Worm (Caenorhabditis elegans) whole organism, late embryonic: ENCODE data around the gene phat-4.

ENCODE experiments used
- C08G9.2 ChIP-seq: sonication (generic microtip); optimal IDR thresholded peaks from 2 replicates; lab custom pipeline; 2016; ENCODE audit warnings: mild to moderate bottlenecking, missing genetic modification characterization, moderate library complexity, missing compliant biosample characterization
- C38D4.7 ChIP-seq: fragments of 200-800 bp; sonication (Bioruptor generic); optimal IDR thresholded peaks from 2 replicates; lab custom pipeline; 2018; ENCODE audit warnings: mild to moderate bottlenecking, missing genetic modification characterization, moderate library complexity, missing compliant biosample characterization
- F13H6.1 ChIP-seq: sonication (generic microtip); optimal IDR thresholded peaks from 2 replicates; lab custom pipeline; 2016; ENCODE audit warnings: missing genetic modification characterization, missing compliant biosample characterization
- K02D7.2 ChIP-seq: sonication (generic microtip); optimal IDR thresholded peaks from 2 replicates; lab custom pipeline; 2017; ENCODE audit warnings: mild to moderate bottlenecking, missing genetic modification characterization, missing compliant biosample characterization
- K09A11.1 ChIP-seq: sonication (generic microtip); optimal IDR thresholded peaks from 2 replicates; lab custom pipeline; 2017; ENCODE audit warnings: antibody characterized with exemption, mild to moderate bottlenecking, missing genetic modification characterization, missing compliant biosample characterization; ENCODE audit not compliant: insufficient read depth
- T23F11.4 ChIP-seq: fragments of 200-800 bp; sonication (Bioruptor generic); optimal IDR thresholded peaks from 2 replicates; lab custom pipeline; 2018; ENCODE audit warnings: mild to moderate bottlenecking, missing genetic modification characterization, missing compliant biosample characterization
- ahr-1 ChIP-seq: sonication (generic microtip); optimal IDR thresholded peaks from 2 replicates; lab custom pipeline; 2016; ENCODE audit warnings: missing genetic modification characterization, missing compliant biosample characterization
- ama-1 ChIP-seq: fragments of 150-350 bp; optimal IDR thresholded peaks from 2 replicates; lab custom pipeline; 2014
- ceh-14 ChIP-seq: sonication (generic microtip); optimal IDR thresholded peaks from 2 replicates; lab custom pipeline; 2016; ENCODE audit warnings: missing genotype, missing genetic modification characterization, missing compliant biosample characterization
- ceh-18 ChIP-seq: sonication (generic microtip); optimal IDR thresholded peaks from 2 replicates; lab custom pipeline; 2016; ENCODE audit warnings: missing genetic modification characterization, missing compliant biosample characterization
- ceh-2 ChIP-seq: sonication (generic microtip); optimal IDR thresholded peaks from 2 replicates; lab custom pipeline; 2016; ENCODE audit warnings: missing genotype, missing genetic modification characterization, missing compliant biosample characterization
- ceh-30 ChIP-seq: fragments of 150-350 bp; optimal IDR thresholded peaks from 2 replicates; lab custom pipeline; 2014; ENCODE audit warnings: missing biosample characterization, missing genetic modification characterization
- ceh-45 ChIP-seq: fragments of 200-800 bp; sonication (Bioruptor generic); IDR thresholded peaks from 2 replicates; pipeline ENCODE4 v1.3.6; 2022; ENCODE audit warnings: missing genetic modification reagents, missing genetic modification characterization, missing compliant biosample characterization
- ceh-48 ChIP-seq: sonication (generic microtip); optimal IDR thresholded peaks from 2 replicates; lab custom pipeline; 2016; ENCODE audit warnings: missing genetic modification characterization, inconsistent platforms, missing compliant biosample characterization
- ceh-6 ChIP-seq: fragments of 200-800 bp; sonication (Bioruptor generic); optimal IDR thresholded peaks from 2 replicates; lab custom pipeline; 2018; ENCODE audit warnings: mild to moderate bottlenecking, missing genetic modification characterization, missing compliant biosample characterization
- che-1 ChIP-seq: sonication (generic microtip); optimal IDR thresholded peaks from 2 replicates; lab custom pipeline; 2016; ENCODE audit warnings: mild to moderate bottlenecking, missing genetic modification characterization, missing compliant biosample characterization
- dve-1 ChIP-seq: sonication (generic microtip); optimal IDR thresholded peaks from 2 replicates; lab custom pipeline; 2017; ENCODE audit warnings: antibody characterized with exemption, mild to moderate bottlenecking, missing genetic modification characterization, missing compliant biosample characterization
- fkh-10 ChIP-seq: fragments of 150-350 bp; optimal IDR thresholded peaks from 2 replicates; lab custom pipeline; 2014; ENCODE audit warnings: missing biosample characterization, missing genetic modification reagents, missing genetic modification characterization
- fkh-6 ChIP-seq: sonication (generic microtip); optimal IDR thresholded peaks from 2 replicates; lab custom pipeline; 2016; ENCODE audit warnings: missing genetic modification characterization, missing compliant biosample characterization
- gmeb-2 ChIP-seq: sonication (generic microtip); optimal IDR thresholded peaks from 2 replicates; lab custom pipeline; 2016; ENCODE audit warnings: missing genetic modification characterization, inconsistent platforms, missing compliant biosample characterization
- hlh-15 ChIP-seq: sonication (generic microtip); optimal IDR thresholded peaks from 2 replicates; lab custom pipeline; 2016; ENCODE audit warnings: missing genetic modification characterization, missing compliant biosample characterization
- hlh-30 ChIP-seq: sonication (generic microtip); optimal IDR thresholded peaks from 2 replicates; lab custom pipeline; 2017; ENCODE audit warnings: antibody characterized with exemption, missing genetic modification characterization, missing compliant biosample characterization; ENCODE audit not compliant: insufficient read depth
- hlh-6 ChIP-seq: sonication (generic microtip); optimal IDR thresholded peaks from 2 replicates; lab custom pipeline; 2016; ENCODE audit warnings: missing genotype, missing genetic modification characterization, missing compliant biosample characterization
- hlh-8 ChIP-seq: sonication (generic microtip); optimal IDR thresholded peaks from 2 replicates; lab custom pipeline; 2016; ENCODE audit warnings: missing genotype, missing genetic modification characterization, missing compliant biosample characterization
- lim-6 ChIP-seq: sonication (generic microtip); optimal IDR thresholded peaks from 2 replicates; lab custom pipeline; 2016; ENCODE audit warnings: missing genetic modification characterization, missing compliant biosample characterization
- lin-11 ChIP-seq: fragments of 200-800 bp; sonication (Bioruptor generic); optimal IDR thresholded peaks from 2 replicates; lab custom pipeline; 2018; ENCODE audit warnings: mild to moderate bottlenecking, missing genetic modification characterization, missing compliant biosample characterization
- madf-2 ChIP-seq: sonication (generic microtip); optimal IDR thresholded peaks from 2 replicates; lab custom pipeline; 2017; ENCODE audit warnings: missing genetic modification characterization, missing compliant biosample characterization
- mec-3 ChIP-seq: sonication (generic microtip); optimal IDR thresholded peaks from 2 replicates; lab custom pipeline; 2016; ENCODE audit warnings: borderline replicate concordance, missing genetic modification characterization, missing compliant biosample characterization
- nfya-1 ChIP-seq: sonication (generic microtip); optimal IDR thresholded peaks from 2 replicates; lab custom pipeline; 2017; ENCODE audit warnings: missing genetic modification characterization, mild to moderate bottlenecking, missing compliant biosample characterization, antibody characterized with exemption, moderate library complexity
- nhr-11 ChIP-seq: fragments of 150-350 bp; optimal IDR thresholded peaks from 2 replicates; lab custom pipeline; 2014; ENCODE audit warnings: missing biosample characterization, missing genetic modification characterization
- pag-3 ChIP-seq: sonication (generic microtip); optimal IDR thresholded peaks from 2 replicates; lab custom pipeline; 2016; ENCODE audit warnings: missing compliant biosample characterization, missing genetic modification characterization, borderline replicate concordance
- pax-1 ChIP-seq: fragments of 150-350 bp; optimal IDR thresholded peaks from 2 replicates; lab custom pipeline; 2014; ENCODE audit warnings: missing biosample characterization, missing genetic modification characterization
- pros-1 ChIP-seq: fragments of 150-350 bp; optimal IDR thresholded peaks from 2 replicates; lab custom pipeline; 2014; ENCODE audit warnings: missing biosample characterization, missing genetic modification reagents, missing genetic modification characterization
- rnt-1 ChIP-seq: sonication (generic microtip); optimal IDR thresholded peaks from 2 replicates; lab custom pipeline; 2016; ENCODE audit warnings: missing genetic modification characterization, missing compliant biosample characterization
- sox-4 ChIP-seq: sonication (generic microtip); optimal IDR thresholded peaks from 2 replicates; lab custom pipeline; 2017; ENCODE audit warnings: mild to moderate bottlenecking, missing genetic modification characterization, inconsistent platforms, missing compliant biosample characterization
- tbx-2 ChIP-seq: sonication (generic microtip); optimal IDR thresholded peaks from 2 replicates; lab custom pipeline; 2016; ENCODE audit warnings: missing genetic modification characterization, missing compliant biosample characterization
- unc-3 ChIP-seq, 2 experiments: fragments of 200-800 bp in 1 of 2; sonication (Bioruptor generic) in 1 of 2; sonication (generic microtip) in 1 of 2; conservative IDR thresholded peaks in 1 of 2; optimal IDR thresholded peaks in 1 of 2; 2 replicates each; pipeline versions ENCODE4 v1.3.6 to Lab custom; 2016 to 2022; ENCODE audit warnings: missing compliant biosample characterization in 2 of 2, missing genetic modification characterization in 2 of 2, missing genetic modification reagents in 1 of 2
- unc-42 ChIP-seq: sonication (generic microtip); optimal IDR thresholded peaks from 2 replicates; lab custom pipeline; 2016; ENCODE audit warnings: missing genotype, missing genetic modification characterization, missing compliant biosample characterization
- unc-55 ChIP-seq: sonication (generic microtip); optimal IDR thresholded peaks from 2 replicates; lab custom pipeline; 2017; ENCODE audit warnings: missing biosample characterization, missing genetic modification reagents, missing genetic modification characterization
- zip-5 ChIP-seq: sonication (generic microtip); optimal IDR thresholded peaks from 2 replicates; lab custom pipeline; 2016; ENCODE audit warnings: missing genetic modification characterization, missing compliant biosample characterization
- ztf-16 ChIP-seq: sonication (generic microtip); optimal IDR thresholded peaks from 2 replicates; lab custom pipeline; 2017; ENCODE audit warnings: missing genetic modification characterization, missing compliant biosample characterization

The phat-4 gene

DNA sequence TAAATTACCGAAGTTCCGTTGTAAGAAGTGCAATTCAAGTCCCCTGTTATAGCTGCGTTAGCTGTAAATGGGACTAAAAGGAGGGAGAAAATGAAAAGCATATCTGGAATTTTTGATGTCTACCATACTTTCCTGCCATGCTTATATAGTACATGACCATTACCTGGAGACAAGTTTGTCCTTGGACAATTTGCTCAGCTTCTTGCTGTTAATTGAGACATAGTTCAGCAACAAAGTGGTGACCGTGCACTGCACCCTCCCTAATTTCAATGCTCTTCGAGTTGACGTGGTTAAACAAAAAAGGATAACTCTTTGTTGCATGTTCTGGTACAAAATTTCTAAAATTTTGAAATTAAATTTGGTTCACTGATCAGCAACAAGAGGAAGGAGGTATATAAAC lies 2.3 kb upstream of the phat-4 start, which contains the start of gene T05B4.13:
TSS of gene T05B4.13 (minus strand) at position 101 of the 400 bp plus-strand sequence.
- TF ChIP-seq tbx-2 (no peak), C38D4.7 (no peak), ztf-16 (no peak), hlh-15 (tag; lab: Kevin White, UChicago) (no peak), pros-1 (tag; lab: Kevin White, UChicago) (no peak), gmeb-2 (tag; lab: Kevin White, UChicago) (no peak), ceh-14 (tag; lab: Kevin White, UChicago) (no peak), pag-3 (tag; lab: Kevin White, UChicago) (no peak), hlh-30 (tag; lab: Kevin White, UChicago) (no peak)

DNA sequence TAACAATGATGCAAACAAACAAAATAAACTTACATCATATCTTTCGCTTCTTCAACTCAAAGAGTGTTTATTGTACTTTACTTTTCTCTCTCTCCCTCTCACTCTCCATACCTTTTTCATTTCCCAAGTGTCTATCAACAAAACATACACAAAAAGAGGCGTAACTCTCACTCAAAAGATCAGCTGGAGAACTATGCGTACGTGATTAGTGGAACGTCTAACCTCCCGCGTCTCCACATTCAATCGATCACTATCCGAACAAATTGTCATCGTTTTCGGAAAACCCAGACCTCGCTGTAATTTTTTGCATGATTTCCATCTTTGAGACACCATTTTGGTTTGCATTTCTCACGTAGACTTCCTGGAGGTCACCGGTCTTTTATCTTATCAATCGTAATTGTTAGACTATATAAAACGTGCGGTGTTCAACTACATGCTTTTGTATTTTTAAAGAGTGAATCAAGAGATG lies 1.8 kb downstream of the phat-4 start, which contains the start of gene nhr-57:
TSS of gene nhr-57 (plus strand) at position 419 of the 469 bp plus-strand sequence.
- TF ChIP-seq dve-1 (tag; lab: Kevin White, UChicago) (peak; percentile 19), lim-6 (no peak)

DNA sequence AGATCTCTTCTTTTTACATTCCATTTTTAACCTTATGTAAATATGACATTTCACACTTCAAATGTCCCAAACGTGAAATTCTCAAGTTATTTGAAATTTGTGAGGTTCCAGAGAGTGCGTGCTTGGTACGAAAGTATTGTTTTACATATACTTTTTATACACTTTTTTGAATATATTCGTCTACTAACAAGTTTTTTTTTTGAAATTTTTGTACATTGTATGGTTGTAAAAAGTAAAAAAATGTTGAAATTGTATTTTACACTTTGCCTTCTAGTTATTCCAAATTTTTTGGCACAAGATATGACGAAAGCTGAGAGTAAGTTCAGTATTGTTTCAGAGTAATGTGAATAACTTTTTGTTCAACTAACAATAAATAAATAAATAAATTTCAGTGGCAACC lies 5.0 kb downstream of the phat-4 start, which contains the start of gene lgc-1:
TSS of gene lgc-1 (plus strand) at position 301 of the 400 bp plus-strand sequence.
- TF ChIP-seq K09A11.1 (tag; lab: Kevin White, UChicago), result no peak
- TF ChIP-seq ztf-16, result no peak
- no peak for TF ChIP-seq che-1 (tag; lab: Kevin White, UChicago)
- no peak for TF ChIP-seq ahr-1
- no peak for TF ChIP-seq zip-5 (tag; lab: Kevin White, UChicago)
- TF ChIP-seq lin-11, result no peak
- no peak for TF ChIP-seq ama-1 (lab: Kevin White, UChicago)
- TF ChIP-seq nhr-11, result no peak
- TF ChIP-seq madf-2 (tag; lab: Kevin White, UChicago), result no peak
- no peak for TF ChIP-seq hlh-8 (tag; lab: Kevin White, UChicago)
- TF ChIP-seq ceh-18 (tag; lab: Kevin White, UChicago), result no peak
- TF ChIP-seq sox-4, result no peak
- no peak for TF ChIP-seq T23F11.4
- TF ChIP-seq unc-3 (GFP tag; conservative IDR thresholded peaks at IDR 0.05; lab: Robert Waterston, UW), result no peak
- no peak for TF ChIP-seq unc-3 (tag; optimal IDR thresholded peaks at IDR 0.05; lab: Kevin White, UChicago)
- TF ChIP-seq C08G9.2 (tag; lab: Kevin White, UChicago), result no peak
- TF ChIP-seq hlh-15 (tag; lab: Kevin White, UChicago), result no peak
- TF ChIP-seq ceh-6 (GFP tag; lab: Kevin White, UChicago), result no peak

DNA sequence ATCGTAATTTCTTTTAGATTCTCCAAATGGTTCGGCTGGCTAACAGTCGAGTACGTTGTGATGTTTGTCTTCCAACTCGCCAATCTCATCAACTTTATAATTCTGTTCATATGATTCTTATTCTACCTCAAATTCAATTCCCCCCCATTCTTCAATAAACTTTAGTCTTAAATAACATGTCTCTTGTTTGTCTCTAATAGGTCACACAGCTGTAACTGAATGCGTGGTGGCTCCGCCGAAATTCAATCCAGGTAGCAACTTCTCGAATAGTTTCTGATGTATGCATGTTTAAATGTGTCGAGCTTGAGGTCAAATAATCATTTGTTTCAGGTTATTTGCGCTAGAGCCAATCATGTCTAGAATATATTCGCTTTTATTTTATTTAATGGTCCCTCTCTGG lies 9.0 kb downstream of the phat-4 start, which contains the start of gene lgc-29:
TSS of gene lgc-29 (plus strand) at position 301 of the 400 bp plus-strand sequence.
- TF ChIP-seq madf-2 (tag; lab: Kevin White, UChicago) (no peak), fkh-10 (GFP tag; lab: Kevin White, UChicago) (no peak), mec-3 (tag; lab: Kevin White, UChicago) (no peak), ceh-18 (tag; lab: Kevin White, UChicago) (no peak), C08G9.2 (tag; lab: Kevin White, UChicago) (no peak), nhr-11 (no peak), pag-3 (tag; lab: Kevin White, UChicago) (no peak), ceh-6 (GFP tag; lab: Kevin White, UChicago) (no peak), ceh-2 (tag; lab: Kevin White, UChicago) (no peak), K02D7.2 (tag; lab: Kevin White, UChicago) (no peak), unc-3 (GFP tag; conservative IDR thresholded peaks at IDR 0.05; lab: Robert Waterston, UW) (no peak), unc-3 (tag; optimal IDR thresholded peaks at IDR 0.05; lab: Kevin White, UChicago) (no peak)

DNA sequence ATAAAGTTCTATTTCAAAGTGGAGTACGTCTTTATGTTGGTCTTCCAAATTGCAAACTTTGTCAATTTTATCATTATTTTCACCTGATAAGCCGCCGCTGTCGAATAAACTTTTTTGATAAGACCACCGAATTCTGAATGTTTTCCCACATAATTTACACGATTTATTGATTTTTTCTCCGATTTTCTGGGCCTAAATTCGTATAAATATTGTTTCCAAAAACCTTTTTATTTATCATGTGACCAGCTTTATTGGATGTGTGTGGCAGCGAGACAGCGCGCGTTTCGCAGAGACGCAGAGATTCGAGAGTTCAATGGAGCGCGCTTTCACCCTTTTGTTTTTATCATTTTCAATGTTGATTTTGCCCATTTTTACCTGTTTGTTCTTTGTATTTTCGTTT lies 13.3 kb downstream of the phat-4 start:
- TF ChIP-seq unc-42 (tag; lab: Kevin White, UChicago), result peak; percentile 69
- TF ChIP-seq ceh-14 (tag; lab: Kevin White, UChicago), result no peak
- no peak for TF ChIP-seq lin-11
- no peak for TF ChIP-seq fkh-6 (tag; lab: Kevin White, UChicago)
- TF ChIP-seq hlh-30 (tag; lab: Kevin White, UChicago), result peak; percentile 96
- TF ChIP-seq ceh-45 (GFP tag; lab: Robert Waterston, UW), result no peak
- peak; percentile 42 for TF ChIP-seq nfya-1 (tag; lab: Kevin White, UChicago)
- no peak for TF ChIP-seq hlh-8 (tag; lab: Kevin White, UChicago)
- TF ChIP-seq che-1 (tag; lab: Kevin White, UChicago), result no peak
- TF ChIP-seq tbx-2, result no peak
- no peak for TF ChIP-seq rnt-1
- no peak for TF ChIP-seq lim-6
- no peak for TF ChIP-seq F13H6.1 (tag; lab: Kevin White, UChicago)
- TF ChIP-seq ceh-48 (tag; lab: Kevin White, UChicago), result peak; percentile 33
- peak; percentile 13 for TF ChIP-seq pax-1
- peak; percentile 21 for TF ChIP-seq unc-55 (GFP tag; lab: Kevin White, UChicago)
- TF ChIP-seq ceh-30 (tag; lab: Kevin White, UChicago), result no peak
- no peak for TF ChIP-seq K09A11.1 (tag; lab: Kevin White, UChicago)
- TF ChIP-seq madf-2 (tag; lab: Kevin White, UChicago), result no peak
- no peak for TF ChIP-seq hlh-6 (tag; lab: Kevin White, UChicago)
- no peak for TF ChIP-seq pros-1 (tag; lab: Kevin White, UChicago)
